Worm (Caenorhabditis elegans) whole organism, L4 larva: ENCODE data around the gene ced-7.

ENCODE experiments used
- F10B5.3 ChIP-seq: sonication (generic microtip); optimal IDR thresholded peaks from 2 replicates; lab custom pipeline; 2016; ENCODE audit warnings: mild to moderate bottlenecking, missing genetic modification characterization, missing compliant biosample characterization
- F49E8.2 ChIP-seq: sonication (generic microtip); optimal IDR thresholded peaks from 2 replicates; lab custom pipeline; 2016; ENCODE audit warnings: missing compliant biosample characterization, mild to moderate bottlenecking, missing genetic modification characterization, borderline replicate concordance
- R02D3.7 ChIP-seq: fragments of 150-350 bp; sonication (generic microtip); optimal IDR thresholded peaks from 3 replicates; lab custom pipeline; 2014; ENCODE audit warnings: missing biosample characterization, missing genetic modification characterization
- T20F7.1 ChIP-seq: fragments of 200-800 bp; sonication (Bioruptor generic); optimal IDR thresholded peaks from 2 replicates; lab custom pipeline; 2018; ENCODE audit warnings: mild to moderate bottlenecking, missing genetic modification characterization, missing compliant biosample characterization
- Y5F2A.4 ChIP-seq: fragments of 200-800 bp; sonication (Bioruptor generic); optimal IDR thresholded peaks from 2 replicates; lab custom pipeline; 2018; ENCODE audit warnings: mild to moderate bottlenecking, missing genetic modification characterization, missing compliant biosample characterization
- ZK546.5 ChIP-seq, 2 experiments: sonication (generic microtip); optimal IDR thresholded peaks; 2 replicates each; lab custom pipeline; 2017; ENCODE audit warnings: missing biosample characterization in 2 of 2, missing genetic modification characterization in 2 of 2
- aha-1 ChIP-seq: fragments of 150-350 bp; peaks from one replicate; lab custom pipeline; 2014; ENCODE audit warnings: missing biosample characterization, missing genetic modification characterization
- ceh-20 ChIP-seq: fragments of 200-800 bp; sonication (Bioruptor generic); IDR thresholded peaks from 2 replicates; pipeline ENCODE4 v1.3.6; 2022; ENCODE audit warnings: missing genetic modification reagents, missing genetic modification characterization, missing compliant biosample characterization
- ceh-28 ChIP-seq: fragments of 150-350 bp; optimal IDR thresholded peaks from 2 replicates; lab custom pipeline; 2014; ENCODE audit warnings: missing biosample characterization, missing genetic modification reagents, missing genetic modification characterization
- ceh-82 ChIP-seq: sonication (generic microtip); optimal IDR thresholded peaks from 2 replicates; lab custom pipeline; 2017; ENCODE audit warnings: missing biosample characterization, missing genetic modification characterization
- cey-2 ChIP-seq: sonication (generic microtip); optimal IDR thresholded peaks from 3 replicates; lab custom pipeline; 2017; ENCODE audit warnings: missing genetic modification characterization, mild to moderate bottlenecking, missing compliant biosample characterization, antibody characterized with exemption, borderline replicate concordance; ENCODE audit not compliant: insufficient read depth
- ctbp-1 ChIP-seq: fragments of 200-800 bp; sonication (Bioruptor generic); IDR thresholded peaks from 2 replicates; pipeline ENCODE4 v1.3.6; 2022; ENCODE audit warnings: missing genetic modification reagents, missing genetic modification characterization, missing compliant biosample characterization
- daf-12 ChIP-seq: fragments of 150-350 bp; optimal IDR thresholded peaks from 2 replicates; lab custom pipeline; 2014; ENCODE audit warnings: missing biosample characterization, missing genetic modification reagents, missing genetic modification characterization
- dmd-6 ChIP-seq: fragments of 200-800 bp; sonication (Bioruptor generic); IDR thresholded peaks from 2 replicates; pipeline ENCODE4 v1.3.6; 2022; ENCODE audit warnings: missing genetic modification reagents, missing genetic modification characterization, missing compliant biosample characterization
- dpl-1 ChIP-seq: fragments of 150-350 bp; optimal IDR thresholded peaks from 2 replicates; lab custom pipeline; 2014; ENCODE audit warnings: missing biosample characterization, missing genetic modification reagents, missing genetic modification characterization
- duxl-1 ChIP-seq: sonication (generic microtip); optimal IDR thresholded peaks from 2 replicates; lab custom pipeline; 2016; ENCODE audit warnings: mild to moderate bottlenecking, missing genetic modification characterization, moderate library complexity, missing compliant biosample characterization; ENCODE audit not compliant: poor library complexity
- egl-27 ChIP-seq: sonication (generic microtip); optimal IDR thresholded peaks from 3 replicates; lab custom pipeline; 2017; ENCODE audit warnings: missing biosample characterization, missing genetic modification reagents, missing genetic modification characterization
- fkh-10 ChIP-seq: fragments of 150-350 bp; optimal IDR thresholded peaks from 2 replicates; lab custom pipeline; 2014; ENCODE audit warnings: missing biosample characterization, missing genetic modification reagents, missing genetic modification characterization
- gei-8 ChIP-seq: fragments of 200-800 bp; sonication (Bioruptor generic); optimal IDR thresholded peaks from 2 replicates; lab custom pipeline; 2018; ENCODE audit warnings: mild to moderate bottlenecking, missing genetic modification characterization, missing compliant biosample characterization
- hif-1 ChIP-seq, 2 experiments: sonication (generic microtip); optimal IDR thresholded peaks; 2 replicates each; lab custom pipeline; 2016 to 2017; ENCODE audit warnings: missing compliant biosample characterization in 2 of 2, missing genetic modification characterization in 2 of 2, missing genetic modification reagents in 2 of 2, missing genotype in 2 of 2, mild to moderate bottlenecking in 1 of 2
- hlh-11 ChIP-seq: fragments of 200-800 bp; sonication (Bioruptor generic); optimal IDR thresholded peaks from 2 replicates; lab custom pipeline; 2018; ENCODE audit warnings: mild to moderate bottlenecking, missing genetic modification characterization, missing compliant biosample characterization
- hlh-30 ChIP-seq: sonication (generic microtip); optimal IDR thresholded peaks from 2 replicates; lab custom pipeline; 2017; ENCODE audit warnings: antibody characterized with exemption, mild to moderate bottlenecking, missing genetic modification characterization, missing compliant biosample characterization; ENCODE audit not compliant: insufficient read depth
- hmg-1.1 ChIP-seq: fragments of 200-800 bp; sonication (Bioruptor generic); IDR thresholded peaks from 2 replicates; pipeline ENCODE4 v1.3.6; 2022; ENCODE audit warnings: missing genetic modification reagents, missing genetic modification characterization, missing compliant biosample characterization
- lim-7 ChIP-seq: fragments of 200-800 bp; sonication (Bioruptor generic); IDR thresholded peaks from 2 replicates; pipeline ENCODE4 v1.3.6; 2022; ENCODE audit warnings: missing genetic modification characterization, missing compliant biosample characterization
- lin-15B ChIP-seq: fragments of 150-350 bp; sonication (generic microtip); optimal IDR thresholded peaks from 3 replicates; lab custom pipeline; 2014; ENCODE audit warnings: missing biosample characterization, missing genetic modification characterization
- lin-29 ChIP-seq: fragments of 200-800 bp; sonication (Bioruptor generic); IDR thresholded peaks from 2 replicates; pipeline ENCODE4 v1.3.6; 2022; ENCODE audit warnings: missing genetic modification reagents, missing genetic modification characterization, missing compliant biosample characterization
- lin-38 ChIP-seq: fragments of 200-800 bp; sonication (Bioruptor generic); IDR thresholded peaks from 2 replicates; pipeline ENCODE4 v1.3.6; 2022; ENCODE audit warnings: missing genetic modification reagents, missing genetic modification characterization, missing compliant biosample characterization
- mes-2 ChIP-seq: sonication (generic microtip); optimal IDR thresholded peaks from 2 replicates; lab custom pipeline; 2016; ENCODE audit warnings: missing genotype, mild to moderate bottlenecking, missing genetic modification characterization, missing compliant biosample characterization; ENCODE audit not compliant: poor library complexity, severe bottlenecking
- mxl-3 ChIP-seq: fragments of 200-800 bp; sonication (Bioruptor generic); optimal IDR thresholded peaks from 2 replicates; lab custom pipeline; 2018; ENCODE audit warnings: mild to moderate bottlenecking, missing genetic modification characterization, missing compliant biosample characterization
- nhr-10 ChIP-seq: fragments of 150-350 bp; optimal IDR thresholded peaks from 2 replicates; lab custom pipeline; 2014; ENCODE audit warnings: missing biosample characterization, missing genetic modification characterization
- nhr-102 ChIP-seq: sonication (generic microtip); optimal IDR thresholded peaks from 2 replicates; lab custom pipeline; 2016; ENCODE audit warnings: mild to moderate bottlenecking, missing genetic modification characterization, moderate library complexity, missing compliant biosample characterization
- nhr-11 ChIP-seq: fragments of 150-350 bp; optimal IDR thresholded peaks from 2 replicates; lab custom pipeline; 2014; ENCODE audit warnings: missing biosample characterization, missing genetic modification characterization
- nhr-237 ChIP-seq: sonication (generic microtip); optimal IDR thresholded peaks from 2 replicates; lab custom pipeline; 2017; ENCODE audit warnings: missing biosample characterization, missing genetic modification characterization
- nhr-25 ChIP-seq: sonication (generic microtip); optimal IDR thresholded peaks from 2 replicates; lab custom pipeline; 2017; ENCODE audit warnings: missing genetic modification characterization, mild to moderate bottlenecking, missing compliant biosample characterization, antibody characterized with exemption, moderate library complexity, borderline replicate concordance; ENCODE audit not compliant: insufficient read depth
- nhr-28 ChIP-seq: fragments of 150-350 bp; optimal IDR thresholded peaks from 2 replicates; lab custom pipeline; 2014; ENCODE audit warnings: missing biosample characterization, missing genetic modification characterization
- nhr-41 ChIP-seq: fragments of 200-800 bp; sonication (Bioruptor generic); IDR thresholded peaks from 2 replicates; pipeline ENCODE4 v1.3.6; 2022; ENCODE audit warnings: missing genetic modification reagents, missing genetic modification characterization, missing compliant biosample characterization
- nhr-6 ChIP-seq: fragments of 150-350 bp; optimal IDR thresholded peaks from 2 replicates; lab custom pipeline; 2014; ENCODE audit warnings: missing biosample characterization, missing genetic modification characterization
- nhr-76 ChIP-seq: fragments of 150-350 bp; optimal IDR thresholded peaks from 2 replicates; lab custom pipeline; 2014; ENCODE audit warnings: missing biosample characterization, missing genetic modification characterization
- rbr-2 ChIP-seq: sonication (generic microtip); optimal IDR thresholded peaks from 2 replicates; lab custom pipeline; 2016; ENCODE audit warnings: missing genotype, missing genetic modification characterization, missing compliant biosample characterization
- snpc-1.2 ChIP-seq: fragments of 200-800 bp; sonication (Bioruptor generic); IDR thresholded peaks from 2 replicates; pipeline ENCODE4 v1.3.6; 2022; ENCODE audit warnings: missing genetic modification reagents, missing genetic modification characterization, missing compliant biosample characterization
- snpc-4 ChIP-seq: fragments of 150-350 bp; optimal IDR thresholded peaks from 2 replicates; lab custom pipeline; 2014; ENCODE audit warnings: missing biosample characterization, missing genetic modification characterization
- spr-1 ChIP-seq: sonication (generic microtip); optimal IDR thresholded peaks from 2 replicates; lab custom pipeline; 2016; ENCODE audit warnings: mild to moderate bottlenecking, missing genetic modification characterization, missing compliant biosample characterization
- spr-3 ChIP-seq: fragments of 200-800 bp; sonication (Bioruptor generic); optimal IDR thresholded peaks from 2 replicates; lab custom pipeline; 2018; ENCODE audit warnings: mild to moderate bottlenecking, missing genetic modification characterization, missing compliant biosample characterization
- tag-97 ChIP-seq: fragments of 200-800 bp; sonication (Bioruptor generic); IDR thresholded peaks from 2 replicates; pipeline ENCODE4 v1.3.6; 2022; ENCODE audit warnings: missing genetic modification characterization, missing compliant biosample characterization
- unc-130 ChIP-seq: sonication (generic microtip); optimal IDR thresholded peaks from 2 replicates; lab custom pipeline; 2016; ENCODE audit warnings: missing genetic modification reagents, missing genetic modification characterization, missing compliant biosample characterization
- zfp-3 ChIP-seq: fragments of 200-800 bp; sonication (Bioruptor generic); conservative IDR thresholded peaks from 2 replicates; pipeline ENCODE4 v1.3.6; 2022; ENCODE audit warnings: missing genetic modification reagents, missing genetic modification characterization, missing compliant biosample characterization
- ztf-11 ChIP-seq: fragments of 150-350 bp; optimal IDR thresholded peaks from 2 replicates; lab custom pipeline; 2014; ENCODE audit warnings: missing biosample characterization, missing genetic modification characterization

ced-7 gene

ce11 chrIII:9615114-9615513 is 35.2 kb upstream of the ced-7 start:
- peak; percentile 60 for TF ChIP-seq unc-130
- TF ChIP-seq F49E8.2 (tag; lab: Kevin White, UChicago): peak; percentile 10
- TF ChIP-seq aha-1 (tag; lab: Kevin White, UChicago): peak; percentile 16
- TF ChIP-seq hmg-1.1 (GFP tag; lab: Robert Waterston, UW): no peak
- 0 out of 2 replicates have a peak, but pooled peaks have one; percentile 32 for TF ChIP-seq lim-7 (GFP tag; lab: Robert Waterston, UW)
- TF ChIP-seq fkh-10 (GFP tag; lab: Kevin White, UChicago): no peak
- peak; percentile 76 for TF ChIP-seq lin-38 (GFP tag; lab: Robert Waterston, UW)
- TF ChIP-seq snpc-1.2: peak; percentile 25; the same call in 1 of the 2 replicates

- no peak for TF ChIP-seq ctbp-1 (GFP tag; lab: Robert Waterston, UW)
- TF ChIP-seq nhr-237 (tag; lab: Kevin White, UChicago): no peak
- TF ChIP-seq spr-3 (GFP tag; lab: Kevin White, UChicago): no peak
- no peak for TF ChIP-seq zfp-3 (GFP tag; lab: Robert Waterston, UW)
- no peak for TF ChIP-seq ztf-11 (tag; lab: Kevin White, UChicago)
- no peak for TF ChIP-seq hlh-11 (tag; lab: Kevin White, UChicago)
- TF ChIP-seq dmd-6 (GFP tag; lab: Robert Waterston, UW): no peak
- TF ChIP-seq lin-15B (tag; lab: Kevin White, UChicago): no peak
- peak; percentile 20 for TF ChIP-seq aha-1 (tag; lab: Kevin White, UChicago)
- TF ChIP-seq nhr-11: no peak
- no peak for TF ChIP-seq nhr-25 (tag; lab: Kevin White, UChicago)
- no peak for TF ChIP-seq snpc-4
- no peak for TF ChIP-seq lin-29
- TF ChIP-seq hif-1 (tag; optimal IDR thresholded peaks at IDR 0.05; lab: Kevin White, UChicago): no peak
- TF ChIP-seq gei-8 (GFP tag; lab: Kevin White, UChicago): no peak
- TF ChIP-seq tag-97 (GFP tag; lab: Robert Waterston, UW): no peak
- TF ChIP-seq mxl-3 (GFP tag; lab: Kevin White, UChicago): no peak
- TF ChIP-seq T20F7.1 (GFP tag; lab: Kevin White, UChicago): no peak
- no peak for TF ChIP-seq Y5F2A.4 (GFP tag; lab: Kevin White, UChicago)
- TF ChIP-seq daf-12 (tag; lab: Kevin White, UChicago): no peak
- TF ChIP-seq F10B5.3 (tag; lab: Kevin White, UChicago): no peak
- TF ChIP-seq egl-27 (tag; lab: Kevin White, UChicago): no peak
- no peak for TF ChIP-seq rbr-2
- TF ChIP-seq R02D3.7 (tag; lab: Kevin White, UChicago): no peak
- TF ChIP-seq F49E8.2 (tag; lab: Kevin White, UChicago): no peak
- TF ChIP-seq duxl-1 (tag; lab: Kevin White, UChicago): no peak
- no peak for TF ChIP-seq ceh-82
- TF ChIP-seq nhr-28 (tag; lab: Kevin White, UChicago): no peak
- no peak for TF ChIP-seq spr-1 (tag; lab: Kevin White, UChicago)
- peak; percentile 92 for TF ChIP-seq lin-38 (GFP tag; lab: Robert Waterston, UW)
- TF ChIP-seq ceh-20 (GFP tag; lab: Robert Waterston, UW): no peak
- TF ChIP-seq nhr-10: no peak
- TF ChIP-seq nhr-102 (tag; lab: Kevin White, UChicago): no peak
- TF ChIP-seq nhr-41 (GFP tag; lab: Robert Waterston, UW): no peak
- TF ChIP-seq mes-2 (tag; lab: Kevin White, UChicago): peak; percentile 53
- TF ChIP-seq nhr-6: no peak
- no peak for TF ChIP-seq nhr-76 (tag; lab: Kevin White, UChicago)
- no peak for TF ChIP-seq hmg-1.1 (GFP tag; lab: Robert Waterston, UW)
- TF ChIP-seq dpl-1 (GFP tag; lab: Kevin White, UChicago): peak; percentile 83
- TF ChIP-seq cey-2: no peak
- no peak for TF ChIP-seq ceh-28 (tag; lab: Kevin White, UChicago)
- no peak for TF ChIP-seq ZK546.5 (tag; optimal IDR thresholded peaks at IDR 0.05; lab: Kevin White, UChicago)
- TF ChIP-seq hlh-30 (tag; lab: Kevin White, UChicago): peak; percentile 24
Observed at ce11 chrIII:9614211-9614610, 34.3 kb upstream of the ced-7 start, which contains the start of the genes pri-1 and F58A4.6. Gene pri-1 (minus strand): TSS chrIII:9614281. Gene F58A4.6 (plus strand): TSS chrIII:9614482.
